Worm (Caenorhabditis elegans) whole organism, L4 larva: ENCODE data around the gene nhr-211.

Experiments used
- D1046.2 ChIP-seq: fragments of 200-800 bp; sonication (Bioruptor generic); IDR thresholded peaks from 2 replicates; pipeline ENCODE4 v1.3.6; 2022; ENCODE audit warnings: missing genetic modification characterization, missing compliant biosample characterization
- F10B5.3 ChIP-seq: sonication (generic microtip); optimal IDR thresholded peaks from 2 replicates; lab custom pipeline; 2016; ENCODE audit warnings: mild to moderate bottlenecking, missing genetic modification characterization, missing compliant biosample characterization
- F37D6.2 ChIP-seq: sonication (generic microtip); optimal IDR thresholded peaks from 2 replicates; lab custom pipeline; 2016; ENCODE audit warnings: mild to moderate bottlenecking, missing genetic modification characterization, missing compliant biosample characterization
- F44E2.7 ChIP-seq: fragments of 200-800 bp; sonication (Bioruptor generic); IDR thresholded peaks from 2 replicates; pipeline ENCODE4 v2.1.2; 2022; ENCODE audit warnings: missing genetic modification characterization, missing compliant biosample characterization
- T26A8.4 ChIP-seq: fragments of 200-800 bp; sonication (Bioruptor generic); IDR thresholded peaks from 2 replicates; pipeline ENCODE4 v1.3.6; 2022; ENCODE audit warnings: missing genetic modification characterization, missing compliant biosample characterization
- Y48G9A.11 ChIP-seq: fragments of 200-800 bp; sonication (Bioruptor generic); IDR thresholded peaks from 2 replicates; pipeline ENCODE4 v1.3.6; 2022; ENCODE audit warnings: missing genetic modification reagents, missing genetic modification characterization, missing compliant biosample characterization
- Y75B8A.6 ChIP-seq: fragments of 200-800 bp; sonication (Bioruptor generic); IDR thresholded peaks from 2 replicates; pipeline ENCODE4 v1.3.6; 2022; ENCODE audit warnings: missing genetic modification reagents, missing genetic modification characterization, missing compliant biosample characterization
- ZK337.2 ChIP-seq: fragments of 200-800 bp; sonication (Bioruptor generic); IDR thresholded peaks from 2 replicates; pipeline ENCODE4 v1.3.6; 2022; ENCODE audit warnings: missing genetic modification reagents, missing genetic modification characterization, missing compliant biosample characterization
- aha-1 ChIP-seq: fragments of 150-350 bp; peaks from one replicate; lab custom pipeline; 2014; ENCODE audit warnings: missing biosample characterization, missing genetic modification characterization
- arid-1 ChIP-seq: fragments of 200-800 bp; sonication (Bioruptor generic); conservative IDR thresholded peaks from 2 replicates; pipeline ENCODE4 v1.3.6; 2022; ENCODE audit warnings: missing genetic modification reagents, missing genetic modification characterization, missing compliant biosample characterization
- ceh-28 ChIP-seq: fragments of 150-350 bp; optimal IDR thresholded peaks from 2 replicates; lab custom pipeline; 2014; ENCODE audit warnings: missing biosample characterization, missing genetic modification reagents, missing genetic modification characterization
- ceh-62 ChIP-seq: sonication (generic microtip); optimal IDR thresholded peaks from 2 replicates; lab custom pipeline; 2017; ENCODE audit warnings: missing biosample characterization, missing genetic modification characterization
- daf-16 ChIP-seq, 3 experiments: sonication (generic microtip); optimal IDR thresholded peaks; 2 replicates each; lab custom pipeline; 2016 to 2017; ENCODE audit warnings: missing genetic modification characterization in 3 of 3, missing genetic modification reagents in 3 of 3, mild to moderate bottlenecking in 2 of 3, missing compliant biosample characterization in 2 of 3, missing biosample characterization in 1 of 3, moderate library complexity in 1 of 3
- daf-8 ChIP-seq: fragments of 200-800 bp; sonication (Bioruptor generic); IDR thresholded peaks from 2 replicates; pipeline ENCODE4 v1.3.6; 2022; ENCODE audit warnings: missing genetic modification characterization, missing compliant biosample characterization
- dmd-6 ChIP-seq: fragments of 200-800 bp; sonication (Bioruptor generic); IDR thresholded peaks from 2 replicates; pipeline ENCODE4 v1.3.6; 2022; ENCODE audit warnings: missing genetic modification reagents, missing genetic modification characterization, missing compliant biosample characterization
- dpl-1 ChIP-seq: fragments of 150-350 bp; optimal IDR thresholded peaks from 2 replicates; lab custom pipeline; 2014; ENCODE audit warnings: missing biosample characterization, missing genetic modification reagents, missing genetic modification characterization
- duxl-1 ChIP-seq: sonication (generic microtip); optimal IDR thresholded peaks from 2 replicates; lab custom pipeline; 2016; ENCODE audit warnings: mild to moderate bottlenecking, missing genetic modification characterization, moderate library complexity, missing compliant biosample characterization; ENCODE audit not compliant: poor library complexity
- dve-1 ChIP-seq: sonication (generic microtip); optimal IDR thresholded peaks from 2 replicates; lab custom pipeline; 2017; ENCODE audit warnings: antibody characterized with exemption, mild to moderate bottlenecking, missing genetic modification characterization, missing compliant biosample characterization; ENCODE audit not compliant: insufficient read depth
- egl-27 ChIP-seq: sonication (generic microtip); optimal IDR thresholded peaks from 3 replicates; lab custom pipeline; 2017; ENCODE audit warnings: missing biosample characterization, missing genetic modification reagents, missing genetic modification characterization
- hif-1 ChIP-seq, 2 experiments: sonication (generic microtip); optimal IDR thresholded peaks; 2 replicates each; lab custom pipeline; 2016 to 2017; ENCODE audit warnings: missing compliant biosample characterization in 2 of 2, missing genetic modification characterization in 2 of 2, missing genetic modification reagents in 2 of 2, missing genotype in 2 of 2, mild to moderate bottlenecking in 1 of 2
- hlh-30 ChIP-seq: sonication (generic microtip); optimal IDR thresholded peaks from 2 replicates; lab custom pipeline; 2017; ENCODE audit warnings: antibody characterized with exemption, mild to moderate bottlenecking, missing genetic modification characterization, missing compliant biosample characterization; ENCODE audit not compliant: insufficient read depth
- jun-1 ChIP-seq: fragments of 150-350 bp; optimal IDR thresholded peaks from 2 replicates; lab custom pipeline; 2014; ENCODE audit warnings: missing biosample characterization, missing genetic modification reagents, missing genetic modification characterization
- lin-38 ChIP-seq: fragments of 200-800 bp; sonication (Bioruptor generic); IDR thresholded peaks from 2 replicates; pipeline ENCODE4 v1.3.6; 2022; ENCODE audit warnings: missing genetic modification reagents, missing genetic modification characterization, missing compliant biosample characterization
- mxl-2 ChIP-seq: fragments of 200-800 bp; sonication (Bioruptor generic); conservative IDR thresholded peaks from 2 replicates; pipeline ENCODE4 v1.3.6; 2022; ENCODE audit warnings: missing genetic modification reagents, missing genetic modification characterization, missing compliant biosample characterization
- nhr-102 ChIP-seq: sonication (generic microtip); optimal IDR thresholded peaks from 2 replicates; lab custom pipeline; 2016; ENCODE audit warnings: mild to moderate bottlenecking, missing genetic modification characterization, moderate library complexity, missing compliant biosample characterization
- nhr-28 ChIP-seq: fragments of 150-350 bp; optimal IDR thresholded peaks from 2 replicates; lab custom pipeline; 2014; ENCODE audit warnings: missing biosample characterization, missing genetic modification characterization
- nhr-41 ChIP-seq: fragments of 200-800 bp; sonication (Bioruptor generic); IDR thresholded peaks from 2 replicates; pipeline ENCODE4 v1.3.6; 2022; ENCODE audit warnings: missing genetic modification reagents, missing genetic modification characterization, missing compliant biosample characterization
- pha-4 ChIP-seq, 2 experiments: fragments of 150-350 bp in 1 of 2; fragments of 200-800 bp in 1 of 2; sonication (Bioruptor generic) in 1 of 2; IDR thresholded peaks in 1 of 2; optimal IDR thresholded peaks in 1 of 2; 2 replicates each; pipeline versions ENCODE4 v1.3.6 to Lab custom; 2014 to 2022; ENCODE audit warnings: missing genetic modification characterization in 2 of 2, missing genetic modification reagents in 2 of 2, missing biosample characterization in 1 of 2, missing compliant biosample characterization in 1 of 2
- pqm-1 ChIP-seq: sonication (generic microtip); optimal IDR thresholded peaks from 2 replicates; lab custom pipeline; 2017; ENCODE audit warnings: missing biosample characterization, missing genetic modification characterization
- rbr-2 ChIP-seq: sonication (generic microtip); optimal IDR thresholded peaks from 2 replicates; lab custom pipeline; 2016; ENCODE audit warnings: missing genotype, missing genetic modification characterization, missing compliant biosample characterization
- set-16 ChIP-seq: fragments of 200-800 bp; sonication (Bioruptor generic); IDR thresholded peaks from 2 replicates; pipeline ENCODE4 v1.3.6; 2022; ENCODE audit warnings: missing genetic modification reagents, missing genetic modification characterization, missing compliant biosample characterization
- spr-1 ChIP-seq: sonication (generic microtip); optimal IDR thresholded peaks from 2 replicates; lab custom pipeline; 2016; ENCODE audit warnings: mild to moderate bottlenecking, missing genetic modification characterization, missing compliant biosample characterization
- spr-3 ChIP-seq: fragments of 200-800 bp; sonication (Bioruptor generic); optimal IDR thresholded peaks from 2 replicates; lab custom pipeline; 2018; ENCODE audit warnings: mild to moderate bottlenecking, missing genetic modification characterization, missing compliant biosample characterization
- unc-62 ChIP-seq, 3 experiments: fragments of 150-350 bp in 1 of 3; sonication (generic microtip); optimal IDR thresholded peaks in 2 of 3; peaks in 1 of 3; 1 replicate in 1 of 3; 2 replicates in 2 of 3; lab custom pipeline; 2014 to 2017; ENCODE audit warnings: missing biosample characterization in 3 of 3, missing genetic modification characterization in 3 of 3, missing genetic modification reagents in 3 of 3, missing genotype in 1 of 3
- vab-7 ChIP-seq: fragments of 200-800 bp; sonication (Bioruptor generic); IDR thresholded peaks from 2 replicates; pipeline ENCODE4 v1.3.6; 2022; ENCODE audit warnings: missing genetic modification reagents, missing genetic modification characterization, missing compliant biosample characterization
- zfp-2 ChIP-seq: sonication (generic microtip); optimal IDR thresholded peaks from 2 replicates; lab custom pipeline; 2016; ENCODE audit warnings: mild to moderate bottlenecking, missing genetic modification characterization, missing compliant biosample characterization
- zip-2 ChIP-seq: fragments of 150-350 bp; optimal IDR thresholded peaks from 2 replicates; lab custom pipeline; 2014; ENCODE audit warnings: missing biosample characterization, missing genetic modification characterization

nhr-211 gene

ce11 chrV:512420-512819, 25.6 kb downstream of the nhr-211 start, which contains the start of gene srh-37 (continued):
- TF ChIP-seq hlh-30 (no peak), Y75B8A.6 (GFP tag; lab: Robert Waterston, UW) (no peak)

- TF ChIP-seq nhr-28 (tag; lab: Kevin White, UChicago) (peak; percentile 36), ceh-62 (tag; lab: Kevin White, UChicago) (no peak), nhr-102 (peak; percentile 77), pqm-1 (tag; lab: Kevin White, UChicago) (peak; percentile 12), daf-8 (no peak)
Measured at ce11 chrV:519445-519844, 32.7 kb downstream of the nhr-211 start, which contains the start of gene nhr-210. nhr-210 (minus strand) TSS chrV:519545.

- no peak for TF ChIP-seq duxl-1 (tag; lab: Kevin White, UChicago)
- TF ChIP-seq daf-16 (GFP tag; optimal IDR thresholded peaks at IDR 0.05; lab: Kevin White, UChicago) = no peak
- TF ChIP-seq daf-16 (tag; optimal IDR thresholded peaks at IDR 0.05; lab: Kevin White, UChicago) = no peak
- TF ChIP-seq zfp-2 = no peak
- TF ChIP-seq zip-2 (tag; lab: Kevin White, UChicago) = no peak
- TF ChIP-seq pha-4 (GFP tag; IDR thresholded peaks at IDR 0.05; lab: Robert Waterston, UW) = no peak
- no peak for TF ChIP-seq pha-4 (tag; optimal IDR thresholded peaks at IDR 0.05; lab: Kevin White, UChicago)
- TF ChIP-seq D1046.2 (GFP tag; lab: Robert Waterston, UW) = no peak
- no peak for TF ChIP-seq F10B5.3 (tag; lab: Kevin White, UChicago)
Measured at ce11 chrV:521517-521916, 34.7 kb downstream of the nhr-211 start, which contains the start of gene srw-107. srw-107 (minus strand) TSS chrV:521617.

- TF ChIP-seq nhr-41 (GFP tag; lab: Robert Waterston, UW) (no peak), ceh-28 (tag; lab: Kevin White, UChicago) (no peak), F37D6.2 (tag; lab: Kevin White, UChicago) (no peak), vab-7 (no peak), hif-1 (tag; optimal IDR thresholded peaks at IDR 0.05; lab: Kevin White, UChicago) (no peak), spr-3 (no peak), jun-1 (tag; lab: Kevin White, UChicago) (no peak), hlh-30 (peak; percentile 15), dpl-1 (GFP tag; lab: Kevin White, UChicago) (no peak), lin-38 (GFP tag; lab: Robert Waterston, UW) (no peak), unc-62 (GFP tag; optimal IDR thresholded peaks at IDR 0.05 in 1 of 2; lab: Kevin White, UChicago) (no peak), unc-62 (tag; optimal IDR thresholded peaks at IDR 0.05; lab: Kevin White, UChicago) (no peak), nhr-28 (tag; lab: Kevin White, UChicago) (peak; percentile 65), arid-1 (no peak), nhr-102 (no peak), dmd-6 (GFP tag; lab: Robert Waterston, UW) (peak; percentile 77), T26A8.4 (GFP tag; lab: Robert Waterston, UW) (no peak), mxl-2 (GFP tag; lab: Robert Waterston, UW) (no peak), aha-1 (no peak), set-16 (GFP tag; lab: Robert Waterston, UW) (no peak), dve-1 (tag; lab: Kevin White, UChicago) (no peak), Y48G9A.11 (GFP tag; lab: Robert Waterston, UW) (no peak), egl-27 (no peak), spr-1 (tag; lab: Kevin White, UChicago) (no peak), rbr-2 (tag; lab: Kevin White, UChicago) (no peak), ZK337.2 (GFP tag; lab: Robert Waterston, UW) (no peak), F44E2.7 (no peak)
Measured at ce11 chrV:524058-524457, 37.3 kb downstream of the nhr-211 start, which contains the start of gene lipl-3. lipl-3 (minus strand) TSS chrV:524218.
